Worm (Caenorhabditis elegans) whole organism, mixed stage, embryonic: Measurements from ENCODE around the gene F36H1.12.

ENCODE experiments used
- blmp-1 ChIP-seq: fragments of 150-350 bp; optimal IDR thresholded peaks from 2 replicates; lab custom pipeline; 2014; ENCODE audit warnings: missing biosample characterization, missing genetic modification characterization
- cnd-1 ChIP-seq: fragments of 200-800 bp; sonication (Bioruptor generic); optimal IDR thresholded peaks from 2 replicates; lab custom pipeline; 2018; ENCODE audit warnings: mild to moderate bottlenecking, missing genetic modification characterization, missing compliant biosample characterization
- elt-1 ChIP-seq: sonication (generic microtip); optimal IDR thresholded peaks from 2 replicates; lab custom pipeline; 2017; ENCODE audit warnings: missing genetic modification characterization, mild to moderate bottlenecking, missing compliant biosample characterization, antibody characterized with exemption, moderate library complexity, borderline replicate concordance; ENCODE audit not compliant: insufficient read depth
- lin-13 ChIP-seq: fragments of 150-350 bp; optimal IDR thresholded peaks from 2 replicates; lab custom pipeline; 2014; ENCODE audit warnings: missing biosample characterization, missing genetic modification characterization
- lsy-2 ChIP-seq: fragments of 150-350 bp; optimal IDR thresholded peaks from 2 replicates; lab custom pipeline; 2014; ENCODE audit warnings: missing biosample characterization, missing genetic modification characterization
- mab-5 ChIP-seq: fragments of 150-350 bp; optimal IDR thresholded peaks from 2 replicates; lab custom pipeline; 2014; ENCODE audit warnings: missing biosample characterization, missing genetic modification characterization
- nhr-12 ChIP-seq: fragments of 150-350 bp; optimal IDR thresholded peaks from 2 replicates; lab custom pipeline; 2014; ENCODE audit warnings: missing biosample characterization, missing genetic modification characterization
- nhr-237 ChIP-seq: fragments of 150-350 bp; optimal IDR thresholded peaks from 2 replicates; lab custom pipeline; 2014; ENCODE audit warnings: missing biosample characterization, missing genetic modification characterization
- nhr-28 ChIP-seq: fragments of 150-350 bp; optimal IDR thresholded peaks from 2 replicates; lab custom pipeline; 2014; ENCODE audit warnings: missing biosample characterization, missing genetic modification characterization
- pha-4 ChIP-seq: fragments of 150-350 bp; optimal IDR thresholded peaks from 2 replicates; lab custom pipeline; 2018; ENCODE audit warnings: missing biosample characterization, missing genetic modification reagents, missing genetic modification characterization
- sem-2 ChIP-seq: fragments of 200-800 bp; sonication (Bioruptor generic); optimal IDR thresholded peaks from 2 replicates; lab custom pipeline; 2018; ENCODE audit warnings: mild to moderate bottlenecking, missing genetic modification characterization, missing compliant biosample characterization
- snpc-4 ChIP-seq: fragments of 150-350 bp; optimal IDR thresholded peaks from 2 replicates; lab custom pipeline; 2014; ENCODE audit warnings: missing biosample characterization, missing genetic modification characterization
- unc-62 ChIP-seq: fragments of 150-350 bp; optimal IDR thresholded peaks from 2 replicates; lab custom pipeline; 2014; ENCODE audit warnings: missing biosample characterization, missing genetic modification reagents, missing genetic modification characterization

DNA sequence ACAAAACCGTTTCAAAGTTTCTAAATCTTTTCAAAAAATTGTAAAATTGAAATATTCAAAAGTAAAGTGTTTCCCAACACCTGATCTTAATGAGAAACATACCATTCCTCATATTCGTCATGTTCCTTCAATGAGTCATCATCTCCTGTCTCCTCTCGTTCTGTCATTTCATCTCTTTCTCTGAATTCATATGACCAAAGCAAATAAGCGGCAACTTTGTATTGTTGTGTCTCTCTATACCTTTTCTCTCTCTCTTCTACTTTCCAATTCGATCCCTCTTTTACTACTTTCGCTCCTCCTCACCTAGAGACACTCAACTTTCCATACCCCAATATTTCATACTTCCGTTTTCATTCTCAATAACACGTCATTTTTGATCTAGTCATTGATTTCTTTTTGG, 45.2 kb downstream of the F36H1.12 start:
- no peak for TF ChIP-seq mab-5 (tag; lab: Kevin White, UChicago)
- TF ChIP-seq blmp-1 (tag; lab: Kevin White, UChicago) = peak; percentile 54
- TF ChIP-seq sem-2 (GFP tag; lab: Kevin White, UChicago) = no peak
- TF ChIP-seq nhr-12 (tag; lab: Kevin White, UChicago) = no peak
- TF ChIP-seq lsy-2 (tag; lab: Kevin White, UChicago) = no peak
- TF ChIP-seq lin-13 (tag; lab: Kevin White, UChicago) = no peak
- TF ChIP-seq snpc-4 = no peak
- TF ChIP-seq pha-4 = peak; percentile 31
- TF ChIP-seq elt-1 (tag; lab: Kevin White, UChicago) = no peak
- no peak for TF ChIP-seq nhr-28 (tag; lab: Kevin White, UChicago)
- no peak for TF ChIP-seq unc-62
- no peak for TF ChIP-seq nhr-237 (tag; lab: Kevin White, UChicago)
- no peak for TF ChIP-seq cnd-1 (tag; lab: Kevin White, UChicago)
